Fruit fly (Drosophila melanogaster) whole organism, embryonic: ENCODE data around the gene CG6330.
A peak's percentile ranks its signal among the peaks of the same experiment; 100 is the strongest.

Experiments used
- Atf3 ChIP-seq: fragments of 200-800 bp; sonication (Bioruptor generic); optimal IDR thresholded peaks from 3 replicates; lab custom pipeline; 2016; ENCODE audit warnings: missing biosample characterization, missing genetic modification characterization
- BtbVII ChIP-seq: fragments of 200-800 bp; sonication (Bioruptor generic); optimal IDR thresholded peaks from 3 replicates; lab custom pipeline; 2017; ENCODE audit warnings: missing biosample characterization, mild to moderate bottlenecking, missing genetic modification characterization
- CG11456 ChIP-seq: fragments of 200-800 bp; sonication (Bioruptor generic); IDR thresholded peaks from 3 replicates; pipeline ENCODE4 v1.3.6; 2022; ENCODE audit warnings: missing biosample characterization, missing genetic modification characterization
- CG13287 ChIP-seq: fragments of 200-800 bp; sonication (Bioruptor generic); IDR thresholded peaks from 2 replicates; pipeline ENCODE4 v1.3.6; 2022; ENCODE audit warnings: missing biosample characterization, missing genetic modification characterization; ENCODE audit not compliant: partially characterized antibody
- CG13624 ChIP-seq: fragments of 200-800 bp; sonication (Bioruptor generic); optimal IDR thresholded peaks from 2 replicates; lab custom pipeline; 2016; ENCODE audit warnings: missing biosample characterization, missing genetic modification characterization
- CG16813 ChIP-seq: fragments of 200-800 bp; sonication (Bioruptor generic); IDR thresholded peaks from 3 replicates; pipeline ENCODE4 v1.3.6; 2022; ENCODE audit warnings: missing biosample characterization, missing genetic modification characterization; ENCODE audit not compliant: partially characterized antibody
- CG16815 ChIP-seq: fragments of 200-800 bp; sonication (Bioruptor generic); optimal IDR thresholded peaks from 3 replicates; lab custom pipeline; 2017; ENCODE audit warnings: missing biosample characterization, mild to moderate bottlenecking, missing genetic modification characterization
- CG17328 ChIP-seq: fragments of 200-800 bp; sonication (Bioruptor generic); IDR thresholded peaks from 2 replicates; pipeline ENCODE4 v1.3.6; 2022; ENCODE audit warnings: missing biosample characterization, missing genetic modification characterization
- CG2202 ChIP-seq: fragments of 200-800 bp; sonication (Bioruptor generic); optimal IDR thresholded peaks from 2 replicates; lab custom pipeline; 2018; ENCODE audit warnings: missing biosample characterization, mild to moderate bottlenecking, missing genetic modification characterization
- CG31441 ChIP-seq: fragments of 200-800 bp; sonication (Bioruptor generic); IDR thresholded peaks from 2 replicates; pipeline ENCODE4 v1.3.6; 2022; ENCODE audit warnings: missing biosample characterization, missing genetic modification characterization
- CG3847 ChIP-seq: fragments of 200-800 bp; sonication (Bioruptor generic); IDR thresholded peaks from 2 replicates; pipeline ENCODE4 v1.3.6; 2022; ENCODE audit warnings: missing biosample characterization, missing genetic modification characterization
- CG4854 ChIP-seq: fragments of 200-800 bp; sonication (Bioruptor generic); optimal IDR thresholded peaks from 2 replicates; lab custom pipeline; 2016; ENCODE audit warnings: missing biosample characterization, missing genetic modification characterization, inconsistent platforms
- CG6813 ChIP-seq: fragments of 200-800 bp; sonication (Bioruptor generic); optimal IDR thresholded peaks from 2 replicates; lab custom pipeline; 2017; ENCODE audit warnings: missing biosample characterization, missing genetic modification characterization, mild to moderate bottlenecking, moderate library complexity, missing genetic modification reagents
- CG7745 ChIP-seq: fragments of 200-800 bp; sonication (Bioruptor generic); optimal IDR thresholded peaks from 2 replicates; lab custom pipeline; 2018; ENCODE audit warnings: missing biosample characterization, mild to moderate bottlenecking, missing genetic modification characterization, moderate library complexity
- CHES-1-like ChIP-seq: fragments of 200-800 bp; sonication (Bioruptor generic); optimal IDR thresholded peaks from 2 replicates; lab custom pipeline; 2016; ENCODE audit warnings: missing biosample characterization, missing genetic modification characterization
- CTCF ChIP-seq: fragments of 200-800 bp; sonication (Bioruptor generic); optimal IDR thresholded peaks from 2 replicates; lab custom pipeline; 2017; ENCODE audit warnings: missing biosample characterization, mild to moderate bottlenecking, missing genetic modification characterization, moderate library complexity
- D19B ChIP-seq: fragments of 200-800 bp; sonication (Bioruptor generic); optimal IDR thresholded peaks from 2 replicates; lab custom pipeline; 2017; ENCODE audit warnings: missing biosample characterization, mild to moderate bottlenecking, missing genetic modification characterization
- Dad ChIP-seq: fragments of 200-800 bp; sonication (Bioruptor generic); optimal IDR thresholded peaks from 3 replicates; lab custom pipeline; 2016; ENCODE audit warnings: missing biosample characterization, missing genetic modification characterization
- Dip2 ChIP-seq: fragments of 200-800 bp; sonication (Bioruptor generic); IDR thresholded peaks from 2 replicates; pipeline ENCODE4 v1.3.6; 2022; ENCODE audit warnings: missing biosample characterization, missing genetic modification characterization
- Dip3 ChIP-seq: fragments of 200-800 bp; sonication (Bioruptor generic); optimal IDR thresholded peaks from 3 replicates; lab custom pipeline; 2016; ENCODE audit warnings: missing biosample characterization, missing genetic modification characterization
- Doc3 ChIP-seq: fragments of 200-800 bp; sonication (Bioruptor generic); IDR thresholded peaks from 3 replicates; pipeline ENCODE4 v1.3.6; 2022; ENCODE audit warnings: missing biosample characterization, missing genetic modification characterization; ENCODE audit not compliant: partially characterized antibody
- Fer1 ChIP-seq: fragments of 200-800 bp; sonication (Bioruptor generic); optimal IDR thresholded peaks from 2 replicates; lab custom pipeline; 2017; ENCODE audit warnings: missing biosample characterization, mild to moderate bottlenecking, missing genetic modification characterization
- Hand ChIP-seq: fragments of 200-800 bp; sonication (Bioruptor generic); optimal IDR thresholded peaks from 2 replicates; lab custom pipeline; 2017; ENCODE audit warnings: mild to moderate bottlenecking, missing biosample characterization, missing genetic modification reagents, missing genetic modification characterization
- Hr51 ChIP-seq, 2 experiments: fragments of 200-800 bp; sonication (Bioruptor generic); optimal IDR thresholded peaks; 2 replicates in 1 of 2; 3 replicates in 1 of 2; lab custom pipeline; 2016 to 2018; ENCODE audit warnings: missing biosample characterization in 2 of 2, missing genetic modification characterization in 2 of 2, mild to moderate bottlenecking in 1 of 2, moderate library complexity in 1 of 2
- MTF-1 ChIP-seq: fragments of 200-800 bp; sonication (Bioruptor generic); optimal IDR thresholded peaks from 2 replicates; lab custom pipeline; 2018; ENCODE audit warnings: missing biosample characterization, mild to moderate bottlenecking, missing genetic modification characterization, borderline replicate concordance
- Meics ChIP-seq: fragments of 200-800 bp; sonication (Bioruptor generic); optimal IDR thresholded peaks from 2 replicates; lab custom pipeline; 2017; ENCODE audit warnings: missing biosample characterization, mild to moderate bottlenecking, missing genetic modification characterization
- NFAT ChIP-seq: fragments of 200-800 bp; sonication (Bioruptor generic); IDR thresholded peaks from 2 replicates; pipeline ENCODE4 v1.3.6; 2022; ENCODE audit warnings: missing biosample characterization, missing genetic modification characterization
- Optix ChIP-seq: fragments of 200-800 bp; sonication (Bioruptor generic); IDR thresholded peaks from 3 replicates; pipeline ENCODE4 v1.3.6; 2022; ENCODE audit warnings: missing biosample characterization, missing genetic modification characterization
- Rx ChIP-seq: fragments of 200-800 bp; sonication (Bioruptor generic); IDR thresholded peaks from 2 replicates; pipeline ENCODE4 v1.3.6; 2022; ENCODE audit warnings: missing biosample characterization, missing genetic modification characterization
- Scr ChIP-seq: fragments of 200-800 bp; sonication (Bioruptor generic); IDR thresholded peaks from 2 replicates; pipeline ENCODE4 v1.3.6; 2022; ENCODE audit warnings: missing biosample characterization, missing genetic modification characterization; ENCODE audit not compliant: partially characterized antibody
- Xbp1 ChIP-seq: fragments of 200-800 bp; sonication (Bioruptor generic); optimal IDR thresholded peaks from 3 replicates; lab custom pipeline; 2016; ENCODE audit warnings: missing biosample characterization, mild to moderate bottlenecking, missing genetic modification characterization
- abd-A ChIP-seq: fragments of 200-800 bp; sonication (Bioruptor generic); optimal IDR thresholded peaks from 3 replicates; lab custom pipeline; 2019; ENCODE audit warnings: missing biosample characterization, mild to moderate bottlenecking, missing genetic modification characterization, moderate library complexity
- disco-r ChIP-seq: fragments of 200-800 bp; sonication (Bioruptor generic); optimal IDR thresholded peaks from 2 replicates; lab custom pipeline; 2016; ENCODE audit warnings: missing biosample characterization, missing genetic modification characterization
- ems ChIP-seq: fragments of 200-800 bp; sonication (Bioruptor generic); optimal IDR thresholded peaks from 3 replicates; lab custom pipeline; 2016; ENCODE audit warnings: missing biosample characterization, missing genetic modification characterization
- grau ChIP-seq: fragments of 200-800 bp; optimal IDR thresholded peaks from 3 replicates; lab custom pipeline; 2019; ENCODE audit warnings: missing biosample characterization, mild to moderate bottlenecking, missing genetic modification characterization, moderate library complexity
- grn ChIP-seq: fragments of 200-800 bp; sonication (Bioruptor generic); optimal IDR thresholded peaks from 3 replicates; lab custom pipeline; 2017; ENCODE audit warnings: missing biosample characterization, missing genetic modification characterization
- gro ChIP-seq: fragments of 200-800 bp; sonication (Bioruptor generic); optimal IDR thresholded peaks from 2 replicates; lab custom pipeline; 2016; ENCODE audit warnings: missing biosample characterization, missing genetic modification characterization
- h ChIP-seq: fragments of >200 bp; optimal IDR thresholded peaks from 2 replicates; lab custom pipeline; 2017
- hb ChIP-seq: fragments of 200-800 bp; sonication (Bioruptor generic); IDR thresholded peaks from 3 replicates; pipeline ENCODE4 v1.3.6; 2022; ENCODE audit warnings: missing biosample characterization, missing genetic modification characterization; ENCODE audit not compliant: partially characterized antibody
- ind ChIP-seq: fragments of 200-800 bp; sonication (Bioruptor generic); optimal IDR thresholded peaks from 3 replicates; lab custom pipeline; 2016; ENCODE audit warnings: missing biosample characterization, missing genetic modification characterization
- insv ChIP-seq, 2 experiments: fragments of 200-800 bp; sonication (Bioruptor generic); optimal IDR thresholded peaks; 3 replicates each; lab custom pipeline; 2016 to 2018; ENCODE audit warnings: missing biosample characterization in 2 of 2, missing genetic modification characterization in 2 of 2
- kay ChIP-seq: fragments of 200-800 bp; sonication (Bioruptor generic); optimal IDR thresholded peaks from 2 replicates; lab custom pipeline; 2016; ENCODE audit warnings: missing biosample characterization, missing genetic modification characterization
- lab ChIP-seq: fragments of 200-800 bp; sonication (Bioruptor generic); optimal IDR thresholded peaks from 3 replicates; lab custom pipeline; 2017; ENCODE audit warnings: missing biosample characterization, missing genetic modification characterization, mild to moderate bottlenecking, moderate library complexity, missing genetic modification reagents
- lmd ChIP-seq: fragments of 200-800 bp; sonication (Bioruptor generic); IDR thresholded peaks from 2 replicates; pipeline ENCODE4 v1.3.6; 2022; ENCODE audit warnings: missing biosample characterization, missing genetic modification characterization
- luna ChIP-seq: fragments of 200-800 bp; sonication (Bioruptor generic); optimal IDR thresholded peaks from 2 replicates; lab custom pipeline; 2016; ENCODE audit warnings: missing biosample characterization, missing genetic modification characterization
- prd ChIP-seq, 3 experiments: fragments of >200 bp in 2 of 3; fragments of 200-800 bp in 1 of 3; sonication (Bioruptor generic) in 1 of 3; optimal IDR thresholded peaks in 2 of 3; IDR thresholded peaks in 1 of 3; 2 replicates in 2 of 3; 3 replicates in 1 of 3; pipeline versions ENCODE4 v1.3.6 to Lab custom; 2017 to 2022; ENCODE audit warnings: missing biosample characterization in 1 of 3, missing genetic modification characterization in 1 of 3
- sob ChIP-seq: fragments of 200-800 bp; sonication (Bioruptor generic); IDR thresholded peaks from 2 replicates; pipeline ENCODE4 v1.3.6; 2022; ENCODE audit warnings: missing biosample characterization, missing genetic modification characterization
- trh ChIP-seq: fragments of 200-800 bp; sonication (Bioruptor generic); optimal IDR thresholded peaks from 2 replicates; lab custom pipeline; 2016; ENCODE audit warnings: missing biosample characterization, missing genetic modification characterization
- ttk ChIP-seq: fragments of 200-800 bp; sonication (Bioruptor generic); IDR thresholded peaks from 2 replicates; pipeline ENCODE4 v2.1.2; 2022; ENCODE audit warnings: missing biosample characterization, missing genetic modification characterization
- wdn ChIP-seq: fragments of 200-800 bp; sonication (Bioruptor generic); IDR thresholded peaks from 2 replicates; pipeline ENCODE4 v1.3.6; 2022; ENCODE audit warnings: missing biosample characterization, missing genetic modification characterization

The CG6330 gene

DNA sequence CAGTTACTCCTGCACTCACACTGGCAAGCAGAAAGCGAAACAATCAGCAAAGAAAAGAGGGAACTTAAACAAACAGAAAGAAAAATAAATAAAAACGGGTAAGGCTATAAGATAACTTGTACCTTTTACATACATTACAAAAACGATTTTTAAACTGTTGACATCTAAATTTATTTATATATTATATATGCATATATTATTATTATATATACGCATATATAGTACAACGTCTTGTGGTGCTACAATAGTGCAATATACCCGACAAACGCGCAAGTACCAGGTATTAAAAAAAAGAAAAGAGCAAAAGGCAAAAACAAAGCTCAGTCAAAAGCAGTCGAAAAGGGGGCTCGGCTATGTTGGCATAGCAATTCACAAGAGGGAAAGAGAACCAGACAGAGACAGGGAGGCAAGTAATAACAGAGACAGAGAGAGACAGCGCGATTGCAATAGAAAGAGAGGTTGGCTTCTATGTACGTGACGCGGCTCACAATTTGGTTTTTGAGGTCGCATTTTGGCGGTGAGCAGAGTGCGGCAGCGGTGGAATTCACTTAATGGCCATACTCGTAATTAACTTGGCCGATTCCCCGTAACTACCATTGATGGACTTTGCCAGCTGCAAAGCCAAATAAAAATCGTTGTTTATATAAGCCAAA, 4.1 kb downstream of the CG6330 start (continued):
- TF ChIP-seq h (lab: Kevin White, UChicago) (no peak), lab (GFP tag; lab: Kevin White, UChicago) (peak; percentile 85), Dip2 (GFP tag; lab: Robert Waterston, UW) (no peak), CTCF (no peak), hb (GFP tag; lab: Robert Waterston, UW) (no peak), Optix (0 out of 3 replicates have a peak, but pooled peaks have one; percentile 36), prd (optimal IDR thresholded peaks at IDR 0.05; lab: Kevin White, UChicago) (no peak), prd (GFP tag; IDR thresholded peaks at IDR 0.05; lab: Robert Waterston, UW) (peak; percentile 86), CG13287 (no peak), CG6813 (peak; percentile 66), disco-r (no peak), CG2202 (tag; lab: Kevin White, UChicago) (peak; percentile 32), MTF-1 (GFP tag; lab: Kevin White, UChicago) (peak; percentile 25), BtbVII (GFP tag; lab: Kevin White, UChicago) (peak; percentile 38), Scr (GFP tag; lab: Robert Waterston, UW) (no peak), Hand (GFP tag; lab: Kevin White, UChicago) (no peak), CG17328 (GFP tag; lab: Robert Waterston, UW) (peak; percentile 88), kay (GFP tag; lab: Kevin White, UChicago) (no peak), ind (GFP tag; lab: Kevin White, UChicago) (peak; percentile 72), gro (GFP tag; lab: Kevin White, UChicago) (no peak), CG16815 (GFP tag; lab: Kevin White, UChicago) (peak; percentile 20), Atf3 (no peak), Dip3 (GFP tag; lab: Kevin White, UChicago) (peak; percentile 5), grau (peak; percentile 68), ttk (GFP tag; lab: Robert Waterston, UW) (peak; percentile 89), CG4854 (no peak), CG3847 (peak; percentile 50), Meics (GFP tag; lab: Kevin White, UChicago) (peak; percentile 69), lmd (GFP tag; lab: Robert Waterston, UW) (peak; percentile 78), luna (GFP tag; lab: Kevin White, UChicago) (no peak), CG16813 (no peak), grn (no peak), Dad (GFP tag; lab: Kevin White, UChicago) (no peak), Rx (GFP tag; lab: Robert Waterston, UW) (peak; percentile 70), CG11456 (GFP tag; lab: Robert Waterston, UW) (peak; percentile 69; the same call in 2 of the 3 replicates), wdn (GFP tag; lab: Robert Waterston, UW) (peak; percentile 69), trh (peak; percentile 46), Fer1 (GFP tag; lab: Kevin White, UChicago) (peak; percentile 61), Xbp1 (GFP tag; lab: Kevin White, UChicago) (peak; percentile 74), abd-A (tag; lab: Kevin White, UChicago) (no peak), CHES-1-like (GFP tag; lab: Kevin White, UChicago) (no peak), D19B (GFP tag; lab: Kevin White, UChicago) (peak; percentile 90), CG13624 (GFP tag; lab: Kevin White, UChicago) (no peak), ems (GFP tag; lab: Kevin White, UChicago) (no peak), CG31441 (peak; percentile 81), Doc3 (GFP tag; lab: Robert Waterston, UW) (no peak), NFAT (no peak), sob (peak; percentile 74), insv (GFP tag; optimal IDR thresholded peaks at IDR 0.05; lab: Kevin White, UChicago) (no peak), Hr51 (GFP tag; optimal IDR thresholded peaks at IDR 0.05; lab: Kevin White, UChicago) (peak in 1 of 2 experiments; percentile 90), CG7745 (no peak)
